Worm (Caenorhabditis elegans) whole organism, L1 larva: ENCODE results near the gene pals-25.

ENCODE experiments used
- C04F5.9 ChIP-seq: sonication (generic microtip); optimal IDR thresholded peaks from 2 replicates; lab custom pipeline; 2016; ENCODE audit warnings: missing genetic modification characterization, missing compliant biosample characterization
- C16A3.4 ChIP-seq: fragments of 150-350 bp; optimal IDR thresholded peaks from 2 replicates; lab custom pipeline; 2014; ENCODE audit warnings: missing biosample characterization, missing genetic modification characterization
- C34B4.2 ChIP-seq: sonication (generic microtip); optimal IDR thresholded peaks from 2 replicates; lab custom pipeline; 2017; ENCODE audit warnings: mild to moderate bottlenecking, missing genetic modification characterization, missing compliant biosample characterization
- alr-1 ChIP-seq: fragments of 200-800 bp; sonication (Bioruptor generic); optimal IDR thresholded peaks from 2 replicates; lab custom pipeline; 2018; ENCODE audit warnings: borderline replicate concordance, mild to moderate bottlenecking, missing genetic modification characterization, missing compliant biosample characterization
- ceh-82 ChIP-seq, 3 experiments: fragments of 150-350 bp in 1 of 3; sonication (generic microtip) in 2 of 3; optimal IDR thresholded peaks; 2 replicates each; lab custom pipeline; 2014 to 2017; ENCODE audit warnings: missing biosample characterization in 3 of 3, missing genetic modification characterization in 3 of 3
- ceh-88 ChIP-seq: fragments of 200-800 bp; sonication (Bioruptor generic); IDR thresholded peaks from 2 replicates; pipeline ENCODE4 v1.3.6; 2022; ENCODE audit warnings: missing genetic modification characterization, missing compliant biosample characterization
- ceh-90 ChIP-seq: sonication (generic microtip); optimal IDR thresholded peaks from 2 replicates; lab custom pipeline; 2016; ENCODE audit warnings: missing genetic modification characterization, missing compliant biosample characterization
- ces-1 ChIP-seq: fragments of 150-350 bp; optimal IDR thresholded peaks from 2 replicates; lab custom pipeline; 2014; ENCODE audit warnings: missing biosample characterization, missing genetic modification reagents, missing genetic modification characterization
- dsc-1 ChIP-seq: sonication (generic microtip); optimal IDR thresholded peaks from 2 replicates; lab custom pipeline; 2016; ENCODE audit warnings: mild to moderate bottlenecking, missing genetic modification characterization, missing compliant biosample characterization
- egl-13 ChIP-seq: sonication (generic microtip); optimal IDR thresholded peaks from 2 replicates; lab custom pipeline; 2016; ENCODE audit warnings: missing genotype, missing genetic modification reagents, missing genetic modification characterization, missing compliant biosample characterization
- elt-2 ChIP-seq: sonication (generic microtip); optimal IDR thresholded peaks from 2 replicates; lab custom pipeline; 2016; ENCODE audit warnings: missing genetic modification characterization, mild to moderate bottlenecking, inconsistent platforms, missing compliant biosample characterization, missing genetic modification reagents
- elt-3 ChIP-seq, 6 experiments: fragments of 150-350 bp in 1 of 6; sonication (generic microtip); optimal IDR thresholded peaks; 2 replicates each; lab custom pipeline; 2017 to 2018; ENCODE audit warnings: missing biosample characterization in 6 of 6, missing genetic modification characterization in 6 of 6, inconsistent platforms in 1 of 6
- fkh-10 ChIP-seq: sonication (generic microtip); optimal IDR thresholded peaks from 2 replicates; lab custom pipeline; 2017; ENCODE audit warnings: missing biosample characterization, missing genetic modification reagents, missing genetic modification characterization
- hlh-17 ChIP-seq: fragments of 200-800 bp; sonication (Bioruptor generic); optimal IDR thresholded peaks from 2 replicates; lab custom pipeline; 2018; ENCODE audit warnings: missing genetic modification characterization, mild to moderate bottlenecking, missing compliant biosample characterization, moderate library complexity, borderline replicate concordance
- lin-14 ChIP-seq: fragments of 200-800 bp; sonication (Bioruptor generic); optimal IDR thresholded peaks from 2 replicates; lab custom pipeline; 2018; ENCODE audit warnings: mild to moderate bottlenecking, missing genetic modification characterization, moderate library complexity, missing compliant biosample characterization
- lin-15B ChIP-seq: fragments of 150-350 bp; sonication (generic microtip); optimal IDR thresholded peaks from 3 replicates; lab custom pipeline; 2014; ENCODE audit warnings: missing biosample characterization, missing genetic modification characterization
- mep-1 ChIP-seq: fragments of 150-350 bp; optimal IDR thresholded peaks from 2 replicates; lab custom pipeline; 2014; ENCODE audit warnings: missing biosample characterization, missing genetic modification characterization
- nhr-19 ChIP-seq: fragments of 200-800 bp; sonication (Bioruptor generic); conservative IDR thresholded peaks from 2 replicates; pipeline ENCODE4 v1.3.6; 2022; ENCODE audit warnings: missing genetic modification characterization, missing compliant biosample characterization
- nhr-20 ChIP-seq: sonication (generic microtip); optimal IDR thresholded peaks from 2 replicates; lab custom pipeline; 2016; ENCODE audit warnings: mild to moderate bottlenecking, missing genetic modification characterization, missing compliant biosample characterization
- nhr-237 ChIP-seq: fragments of 150-350 bp; optimal IDR thresholded peaks from 2 replicates; lab custom pipeline; 2014; ENCODE audit warnings: missing biosample characterization, missing genetic modification characterization
- nhr-28 ChIP-seq: fragments of 150-350 bp; optimal IDR thresholded peaks from 2 replicates; lab custom pipeline; 2014; ENCODE audit warnings: missing biosample characterization, missing genetic modification characterization
- nhr-47 ChIP-seq: sonication (generic microtip); optimal IDR thresholded peaks from 2 replicates; lab custom pipeline; 2016; ENCODE audit warnings: mild to moderate bottlenecking, missing genetic modification characterization, moderate library complexity, missing compliant biosample characterization
- nhr-85 ChIP-seq: sonication (generic microtip); peaks from one replicate; lab custom pipeline; 2016; ENCODE audit warnings: missing genetic modification characterization, inconsistent platforms, missing compliant biosample characterization
- pag-3 ChIP-seq: sonication (generic microtip); optimal IDR thresholded peaks from 2 replicates; lab custom pipeline; 2017; ENCODE audit warnings: missing genetic modification characterization, mild to moderate bottlenecking, missing compliant biosample characterization, antibody characterized with exemption, borderline replicate concordance; ENCODE audit not compliant: insufficient read depth
- pqm-1 ChIP-seq: sonication (generic microtip); optimal IDR thresholded peaks from 3 replicates; lab custom pipeline; 2017; ENCODE audit warnings: missing biosample characterization, missing genetic modification characterization
- skn-1 ChIP-seq: fragments of 150-350 bp; optimal IDR thresholded peaks from 2 replicates; lab custom pipeline; 2014; ENCODE audit warnings: missing biosample characterization, missing genetic modification characterization
- snpc-4 ChIP-seq: fragments of 150-350 bp; optimal IDR thresholded peaks from 2 replicates; lab custom pipeline; 2014; ENCODE audit warnings: missing biosample characterization, missing genetic modification characterization
- snu-23 ChIP-seq: sonication (generic microtip); optimal IDR thresholded peaks from 2 replicates; lab custom pipeline; 2016; ENCODE audit warnings: missing genetic modification characterization, missing compliant biosample characterization
- sox-4 ChIP-seq: sonication (generic microtip); optimal IDR thresholded peaks from 2 replicates; lab custom pipeline; 2016; ENCODE audit warnings: missing genetic modification characterization, missing compliant biosample characterization
- sup-37 ChIP-seq: fragments of 200-800 bp; sonication (Bioruptor generic); optimal IDR thresholded peaks from 2 replicates; lab custom pipeline; 2018; ENCODE audit warnings: mild to moderate bottlenecking, missing genetic modification characterization, missing compliant biosample characterization
- tlp-1 ChIP-seq: fragments of 150-350 bp; optimal IDR thresholded peaks from 2 replicates; lab custom pipeline; 2014; ENCODE audit warnings: missing biosample characterization, missing genetic modification characterization
- unc-30 ChIP-seq: sonication (generic microtip); optimal IDR thresholded peaks from 2 replicates; lab custom pipeline; 2017; ENCODE audit warnings: missing biosample characterization, missing genetic modification characterization
- unc-86 ChIP-seq: sonication (generic microtip); optimal IDR thresholded peaks from 2 replicates; lab custom pipeline; 2016; ENCODE audit warnings: missing genetic modification characterization, missing compliant biosample characterization
- unc-98 ChIP-seq: fragments of 200-800 bp; sonication (Bioruptor generic); IDR thresholded peaks from 2 replicates; pipeline ENCODE4 v1.3.6; 2022; ENCODE audit warnings: missing genetic modification characterization, missing compliant biosample characterization
- vab-15 ChIP-seq: sonication (generic microtip); optimal IDR thresholded peaks from 2 replicates; lab custom pipeline; 2017; ENCODE audit warnings: missing genotype, mild to moderate bottlenecking, missing genetic modification characterization, missing compliant biosample characterization
- zag-1 ChIP-seq: fragments of 150-350 bp; optimal IDR thresholded peaks from 2 replicates; lab custom pipeline; 2014; ENCODE audit warnings: missing biosample characterization, missing genetic modification characterization
- ztf-11 ChIP-seq, 2 experiments: sonication (generic microtip); optimal IDR thresholded peaks; 2 replicates each; lab custom pipeline; 2016 to 2017; ENCODE audit warnings: missing genetic modification characterization in 2 of 2, missing biosample characterization in 1 of 2, missing compliant biosample characterization in 1 of 2
- ztf-4 ChIP-seq: fragments of 150-350 bp; optimal IDR thresholded peaks from 2 replicates; lab custom pipeline; 2014; ENCODE audit warnings: missing biosample characterization, missing genetic modification characterization

The pals-25 gene

ce11 chrIII:159149-159548 lies 24.9 kb downstream of the pals-25 start:
- no peak for TF ChIP-seq lin-14 (GFP tag; lab: Kevin White, UChicago)
- no peak for TF ChIP-seq nhr-28
- TF ChIP-seq pqm-1 (tag; lab: Kevin White, UChicago), result no peak
- no peak for TF ChIP-seq vab-15 (tag; lab: Kevin White, UChicago)

ce11 chrIII:159665-160064 lies 25.4 kb downstream of the pals-25 start:
- TF ChIP-seq snpc-4 (tag; lab: Kevin White, UChicago) (no peak), zag-1 (tag; lab: Kevin White, UChicago) (no peak), elt-3 (tag; optimal IDR thresholded peaks at IDR 0.05; lab: Kevin White, UChicago) (no peak), pqm-1 (tag; lab: Kevin White, UChicago) (no peak), C16A3.4 (tag; lab: Kevin White, UChicago) (no peak), dsc-1 (tag; lab: Kevin White, UChicago) (no peak), unc-98 (no peak), skn-1 (tag; lab: Kevin White, UChicago) (no peak), C04F5.9 (tag; lab: Kevin White, UChicago) (no peak), nhr-20 (tag; lab: Kevin White, UChicago) (no peak), ztf-4 (tag; lab: Kevin White, UChicago) (no peak), ceh-88 (GFP tag; lab: Robert Waterston, UW) (no peak), C34B4.2 (tag; lab: Kevin White, UChicago) (no peak), alr-1 (tag; lab: Kevin White, UChicago) (no peak), ztf-11 (tag; optimal IDR thresholded peaks at IDR 0.05; lab: Kevin White, UChicago) (no peak), lin-15B (tag; lab: Kevin White, UChicago) (no peak)

- TF ChIP-seq ces-1 (GFP tag; lab: Kevin White, UChicago), result no peak
- TF ChIP-seq dsc-1 (tag; lab: Kevin White, UChicago), result no peak
- TF ChIP-seq egl-13 (tag; lab: Kevin White, UChicago), result no peak
- TF ChIP-seq nhr-20 (tag; lab: Kevin White, UChicago), result no peak
- TF ChIP-seq unc-30 (tag; lab: Kevin White, UChicago), result no peak
- no peak for TF ChIP-seq pag-3 (tag; lab: Kevin White, UChicago)
- no peak for TF ChIP-seq tlp-1
- no peak for TF ChIP-seq alr-1 (tag; lab: Kevin White, UChicago)
- no peak for TF ChIP-seq lin-14 (GFP tag; lab: Kevin White, UChicago)
- no peak for TF ChIP-seq nhr-19
- no peak for TF ChIP-seq C34B4.2 (tag; lab: Kevin White, UChicago)
- no peak for TF ChIP-seq hlh-17
- TF ChIP-seq skn-1 (tag; lab: Kevin White, UChicago), result no peak
- no peak for TF ChIP-seq nhr-47 (tag; lab: Kevin White, UChicago)
- TF ChIP-seq unc-86 (tag; lab: Kevin White, UChicago), result no peak
- no peak for TF ChIP-seq snu-23 (GFP tag; lab: Kevin White, UChicago)
- TF ChIP-seq elt-2 (tag; lab: Kevin White, UChicago), result no peak
Observed at ce11 chrIII:164775-165174, 30.5 kb downstream of the pals-25 start, which contains the start of gene F40G9.8. TSS of gene F40G9.8 (minus strand) at chrIII:164875.

- TF ChIP-seq sox-4 (no peak), nhr-237 (tag; lab: Kevin White, UChicago) (no peak), sup-37 (GFP tag; lab: Kevin White, UChicago) (no peak), nhr-20 (tag; lab: Kevin White, UChicago) (no peak), nhr-47 (tag; lab: Kevin White, UChicago) (no peak), ceh-82 (tag; optimal IDR thresholded peaks at IDR 0.05; lab: Kevin White, UChicago) (no peak), ceh-90 (tag; lab: Kevin White, UChicago) (no peak), unc-30 (tag; lab: Kevin White, UChicago) (no peak), C34B4.2 (tag; lab: Kevin White, UChicago) (no peak), mep-1 (no peak), nhr-85 (tag; lab: Kevin White, UChicago) (no peak), fkh-10 (GFP tag; lab: Kevin White, UChicago) (no peak), snu-23 (GFP tag; lab: Kevin White, UChicago) (no peak)
Observed at ce11 chrIII:165390-165789, 31.1 kb downstream of the pals-25 start, which contains the start of gene F40G9.7. TSS of gene F40G9.7 (plus strand) at chrIII:165690.
